Fruit fly (Drosophila melanogaster) whole organism, prepupa: ENCODE measurements around the gene CG15152.
A peak's percentile ranks its signal among the peaks of the same experiment; 100 is the strongest.

Experiments
- Blimp-1 ChIP-seq: fragments of 200-800 bp; sonication (Bioruptor generic); optimal IDR thresholded peaks from 3 replicates; lab custom pipeline; 2017; ENCODE audit warnings: missing biosample characterization, missing genetic modification characterization, mild to moderate bottlenecking, moderate library complexity, missing genetic modification reagents
- CG10631 ChIP-seq: fragments of 200-800 bp; sonication (Bioruptor generic); optimal IDR thresholded peaks from 2 replicates; lab custom pipeline; 2016; ENCODE audit warnings: missing biosample characterization, missing genetic modification characterization
- CG10669 ChIP-seq: fragments of 200-800 bp; sonication (Bioruptor generic); optimal IDR thresholded peaks from 3 replicates; lab custom pipeline; 2018; ENCODE audit warnings: missing biosample characterization, mild to moderate bottlenecking, missing genetic modification characterization, moderate library complexity
- CG11762 ChIP-seq: fragments of 200-800 bp; sonication (Bioruptor generic); optimal IDR thresholded peaks from 3 replicates; lab custom pipeline; 2016; ENCODE audit warnings: missing biosample characterization, missing genetic modification characterization; ENCODE audit not compliant: insufficient read depth
- CG11902 ChIP-seq: fragments of 200-800 bp; sonication (Bioruptor generic); optimal IDR thresholded peaks from 3 replicates; lab custom pipeline; 2016; ENCODE audit warnings: missing biosample characterization, missing genetic modification characterization
- CG15336 ChIP-seq: fragments of 200-800 bp; sonication (Bioruptor generic); IDR thresholded peaks from 2 replicates; pipeline ENCODE4 v1.3.6; 2022; ENCODE audit warnings: missing biosample characterization, missing genetic modification characterization
- CG16779 ChIP-seq: fragments of 200-800 bp; sonication (Bioruptor generic); optimal IDR thresholded peaks from 3 replicates; lab custom pipeline; 2017; ENCODE audit warnings: missing biosample characterization, mild to moderate bottlenecking, missing genetic modification characterization
- CG31627 ChIP-seq: fragments of 200-800 bp; sonication (Bioruptor generic); optimal IDR thresholded peaks from 3 replicates; lab custom pipeline; 2016; ENCODE audit warnings: missing biosample characterization, missing genetic modification characterization
- CG32006 ChIP-seq: fragments of 200-800 bp; sonication (Bioruptor generic); optimal IDR thresholded peaks from 3 replicates; lab custom pipeline; 2017; ENCODE audit warnings: missing biosample characterization, mild to moderate bottlenecking, missing genetic modification characterization
- CG34406 ChIP-seq: fragments of 200-800 bp; sonication (Bioruptor generic); optimal IDR thresholded peaks from 3 replicates; lab custom pipeline; 2016; ENCODE audit warnings: missing biosample characterization, missing genetic modification characterization
- CG6163 ChIP-seq: fragments of 200-800 bp; sonication (Bioruptor generic); IDR thresholded peaks from 3 replicates; pipeline ENCODE4 v1.3.6; 2022; ENCODE audit warnings: missing biosample characterization, missing genetic modification characterization
- CG6276 ChIP-seq: fragments of 200-800 bp; sonication (Bioruptor generic); optimal IDR thresholded peaks from 2 replicates; lab custom pipeline; 2017; ENCODE audit warnings: missing biosample characterization, mild to moderate bottlenecking, missing genetic modification characterization
- CG6792 ChIP-seq: fragments of 200-800 bp; sonication (Bioruptor generic); optimal IDR thresholded peaks from 3 replicates; lab custom pipeline; 2016; ENCODE audit warnings: missing biosample characterization, missing genetic modification characterization
- CG6808 ChIP-seq: fragments of 200-800 bp; sonication (Bioruptor generic); optimal IDR thresholded peaks from 3 replicates; lab custom pipeline; 2017; ENCODE audit warnings: missing biosample characterization, missing genetic modification characterization, mild to moderate bottlenecking, moderate library complexity, missing genetic modification reagents
- CG6854 ChIP-seq: fragments of 200-800 bp; sonication (Bioruptor generic); optimal IDR thresholded peaks from 2 replicates; lab custom pipeline; 2017; ENCODE audit warnings: missing biosample characterization, mild to moderate bottlenecking, missing genetic modification characterization
- CG8119 ChIP-seq: fragments of 200-800 bp; sonication (Bioruptor generic); IDR thresholded peaks from 3 replicates; pipeline ENCODE4 v1.3.6; 2022; ENCODE audit warnings: missing biosample characterization, missing genetic modification characterization
- CG8319 ChIP-seq: fragments of 200-800 bp; sonication (Bioruptor generic); optimal IDR thresholded peaks from 3 replicates; lab custom pipeline; 2016; ENCODE audit warnings: missing biosample characterization, missing genetic modification characterization
- CG8632 ChIP-seq: fragments of 200-800 bp; sonication (Bioruptor generic); optimal IDR thresholded peaks from 3 replicates; lab custom pipeline; 2016; ENCODE audit warnings: missing biosample characterization, missing genetic modification characterization
- CG9139 ChIP-seq: fragments of 200-800 bp; sonication (Bioruptor generic); optimal IDR thresholded peaks from 3 replicates; lab custom pipeline; 2017; ENCODE audit warnings: missing biosample characterization, mild to moderate bottlenecking, missing genetic modification characterization
- Eip75B ChIP-seq: fragments of 200-800 bp; sonication (Bioruptor generic); optimal IDR thresholded peaks from 3 replicates; lab custom pipeline; 2016; ENCODE audit warnings: missing biosample characterization, missing genetic modification characterization
- Eip93F ChIP-seq: fragments of 200-800 bp; sonication (Bioruptor generic); optimal IDR thresholded peaks from 2 replicates; lab custom pipeline; 2016; ENCODE audit warnings: missing biosample characterization, mild to moderate bottlenecking, missing genetic modification characterization
- Ets96B ChIP-seq: fragments of 200-800 bp; optimal IDR thresholded peaks from 2 replicates; lab custom pipeline; 2019; ENCODE audit warnings: missing biosample characterization, mild to moderate bottlenecking, missing genetic modification characterization, moderate library complexity
- Gug ChIP-seq: fragments of 200-800 bp; sonication (Bioruptor generic); IDR thresholded peaks from 2 replicates; pipeline ENCODE4 v1.3.6; 2022; ENCODE audit warnings: missing biosample characterization, missing genetic modification characterization
- Hr4 ChIP-seq: fragments of 200-800 bp; sonication (Bioruptor generic); optimal IDR thresholded peaks from 3 replicates; lab custom pipeline; 2016; ENCODE audit warnings: missing biosample characterization, missing genetic modification characterization
- Lpt ChIP-seq: fragments of 200-800 bp; sonication (Bioruptor generic); optimal IDR thresholded peaks from 3 replicates; lab custom pipeline; 2016; ENCODE audit warnings: missing biosample characterization, missing genetic modification characterization
- Met ChIP-seq: fragments of 200-800 bp; sonication (Bioruptor generic); optimal IDR thresholded peaks from 3 replicates; lab custom pipeline; 2016; ENCODE audit warnings: missing biosample characterization, missing genetic modification characterization
- OdsH ChIP-seq: fragments of 200-800 bp; sonication (Bioruptor generic); optimal IDR thresholded peaks from 3 replicates; lab custom pipeline; 2016; ENCODE audit warnings: missing biosample characterization, missing genetic modification characterization
- Sox102F ChIP-seq: fragments of 200-800 bp; sonication (Bioruptor generic); optimal IDR thresholded peaks from 2 replicates; lab custom pipeline; 2016; ENCODE audit warnings: missing biosample characterization, mild to moderate bottlenecking, missing genetic modification characterization
- Sox14 ChIP-seq: fragments of 200-800 bp; sonication (Bioruptor generic); optimal IDR thresholded peaks from 3 replicates; lab custom pipeline; 2016; ENCODE audit warnings: missing biosample characterization, missing genetic modification characterization
- acj6 ChIP-seq: fragments of 200-800 bp; sonication (Bioruptor generic); optimal IDR thresholded peaks from 3 replicates; lab custom pipeline; 2016; ENCODE audit warnings: missing biosample characterization, missing genetic modification characterization
- cyc ChIP-seq: fragments of 200-800 bp; sonication (Bioruptor generic); optimal IDR thresholded peaks from 3 replicates; lab custom pipeline; 2016; ENCODE audit warnings: missing biosample characterization, missing genetic modification characterization
- dac ChIP-seq: fragments of 200-800 bp; sonication (Bioruptor generic); optimal IDR thresholded peaks from 2 replicates; lab custom pipeline; 2017; ENCODE audit warnings: missing biosample characterization, mild to moderate bottlenecking, missing genetic modification characterization
- dsx ChIP-seq: fragments of 200-800 bp; optimal IDR thresholded peaks from 3 replicates; lab custom pipeline; 2019; ENCODE audit warnings: missing biosample characterization, mild to moderate bottlenecking, missing genetic modification characterization, moderate library complexity; ENCODE audit not compliant: poor library complexity, severe bottlenecking
- eg ChIP-seq: fragments of 200-800 bp; sonication (Bioruptor generic); IDR thresholded peaks from 3 replicates; pipeline ENCODE4 v1.3.6; 2022; ENCODE audit warnings: missing biosample characterization, missing genetic modification characterization
- esn ChIP-seq: fragments of 200-800 bp; sonication (Bioruptor generic); optimal IDR thresholded peaks from 2 replicates; lab custom pipeline; 2016; ENCODE audit warnings: missing biosample characterization, mild to moderate bottlenecking, missing genetic modification characterization, moderate library complexity
- fd59A ChIP-seq: fragments of 200-800 bp; sonication (Bioruptor generic); optimal IDR thresholded peaks from 2 replicates; lab custom pipeline; 2017; ENCODE audit warnings: missing biosample characterization, mild to moderate bottlenecking, missing genetic modification characterization, missing genetic modification reagents
- fd85E ChIP-seq: fragments of 200-800 bp; sonication (Bioruptor generic); optimal IDR thresholded peaks from 3 replicates; lab custom pipeline; 2016; ENCODE audit warnings: missing biosample characterization, missing genetic modification characterization
- fkh ChIP-seq: fragments of 200-800 bp; sonication (Bioruptor generic); optimal IDR thresholded peaks from 3 replicates; lab custom pipeline; 2017; ENCODE audit warnings: missing biosample characterization, mild to moderate bottlenecking, missing genetic modification characterization, moderate library complexity
- lz ChIP-seq: fragments of 200-800 bp; sonication (Bioruptor generic); optimal IDR thresholded peaks from 3 replicates; lab custom pipeline; 2016; ENCODE audit warnings: missing biosample characterization, missing genetic modification characterization
- net ChIP-seq: fragments of 200-800 bp; sonication (Bioruptor generic); optimal IDR thresholded peaks from 3 replicates; lab custom pipeline; 2016; ENCODE audit warnings: missing biosample characterization, missing genetic modification characterization
- pdm3 ChIP-seq: fragments of 200-800 bp; sonication (Bioruptor generic); optimal IDR thresholded peaks from 3 replicates; lab custom pipeline; 2016; ENCODE audit warnings: missing biosample characterization, missing genetic modification characterization
- salr ChIP-seq, 2 experiments: fragments of 200-800 bp; sonication (Bioruptor generic); optimal IDR thresholded peaks; 3 replicates each; lab custom pipeline; 2016 to 2018; ENCODE audit warnings: missing biosample characterization in 2 of 2, missing genetic modification characterization in 2 of 2, mild to moderate bottlenecking in 1 of 2
- spab ChIP-seq: fragments of 200-800 bp; sonication (Bioruptor generic); optimal IDR thresholded peaks from 2 replicates; lab custom pipeline; 2017; ENCODE audit warnings: missing biosample characterization, mild to moderate bottlenecking, missing genetic modification characterization, missing genetic modification reagents
- ss ChIP-seq, 2 experiments: fragments of 200-800 bp; sonication (Bioruptor generic); optimal IDR thresholded peaks; 2 replicates in 1 of 2; 3 replicates in 1 of 2; lab custom pipeline; 2017 to 2018; ENCODE audit warnings: mild to moderate bottlenecking in 2 of 2, missing biosample characterization in 2 of 2, missing genetic modification characterization in 2 of 2, moderate library complexity in 1 of 2
- svp ChIP-seq: fragments of 200-800 bp; sonication (Bioruptor generic); peaks from one replicate; lab custom pipeline; 2016; ENCODE audit warnings: missing biosample characterization, missing genetic modification characterization
- topi ChIP-seq: fragments of 200-800 bp; sonication (Bioruptor generic); optimal IDR thresholded peaks from 3 replicates; lab custom pipeline; 2016; ENCODE audit warnings: missing biosample characterization, missing genetic modification characterization
- vri ChIP-seq: fragments of 200-800 bp; sonication (Bioruptor generic); optimal IDR thresholded peaks from 3 replicates; lab custom pipeline; 2016; ENCODE audit warnings: missing biosample characterization, mild to moderate bottlenecking, missing genetic modification characterization

Gene CG15152

DNA sequence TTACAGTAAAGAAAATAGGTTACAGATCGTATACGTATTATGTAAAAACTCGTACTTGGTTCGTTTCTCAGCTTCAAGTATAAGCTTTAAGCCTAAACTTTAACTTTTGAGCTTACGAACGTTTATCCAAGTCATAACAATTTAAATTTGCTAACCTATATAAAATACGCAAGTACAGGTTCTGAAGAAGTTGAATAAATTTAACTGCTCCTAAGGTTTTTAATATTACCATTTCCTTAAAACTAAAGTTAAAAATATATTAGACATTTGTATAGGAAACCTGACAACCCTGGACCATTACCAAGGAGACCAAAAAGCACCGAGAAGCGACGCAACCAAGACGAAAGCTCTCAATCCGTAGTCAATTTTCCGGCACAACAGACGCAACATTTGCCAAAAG lies 5.3 kb downstream of the CG15152 start, which contains the start of gene CG5758 (continued):
- TF ChIP-seq Sox102F, result no peak
- no peak for TF ChIP-seq CG15336 (GFP tag; lab: Robert Waterston, UW)
- peak; percentile 33 for TF ChIP-seq Sox14 (GFP tag; lab: Kevin White, UChicago)
- peak; percentile 87 for TF ChIP-seq svp
- TF ChIP-seq CG8319 (GFP tag; lab: Kevin White, UChicago), result peak; percentile 1
- no peak for TF ChIP-seq Blimp-1 (GFP tag; lab: Kevin White, UChicago)
- no peak for TF ChIP-seq CG9139 (GFP tag; lab: Kevin White, UChicago)
- peak; percentile 41 for TF ChIP-seq Hr4 (GFP tag; lab: Kevin White, UChicago)
- peak; percentile 30; the same call in 1 of the 3 replicates for TF ChIP-seq eg

DNA sequence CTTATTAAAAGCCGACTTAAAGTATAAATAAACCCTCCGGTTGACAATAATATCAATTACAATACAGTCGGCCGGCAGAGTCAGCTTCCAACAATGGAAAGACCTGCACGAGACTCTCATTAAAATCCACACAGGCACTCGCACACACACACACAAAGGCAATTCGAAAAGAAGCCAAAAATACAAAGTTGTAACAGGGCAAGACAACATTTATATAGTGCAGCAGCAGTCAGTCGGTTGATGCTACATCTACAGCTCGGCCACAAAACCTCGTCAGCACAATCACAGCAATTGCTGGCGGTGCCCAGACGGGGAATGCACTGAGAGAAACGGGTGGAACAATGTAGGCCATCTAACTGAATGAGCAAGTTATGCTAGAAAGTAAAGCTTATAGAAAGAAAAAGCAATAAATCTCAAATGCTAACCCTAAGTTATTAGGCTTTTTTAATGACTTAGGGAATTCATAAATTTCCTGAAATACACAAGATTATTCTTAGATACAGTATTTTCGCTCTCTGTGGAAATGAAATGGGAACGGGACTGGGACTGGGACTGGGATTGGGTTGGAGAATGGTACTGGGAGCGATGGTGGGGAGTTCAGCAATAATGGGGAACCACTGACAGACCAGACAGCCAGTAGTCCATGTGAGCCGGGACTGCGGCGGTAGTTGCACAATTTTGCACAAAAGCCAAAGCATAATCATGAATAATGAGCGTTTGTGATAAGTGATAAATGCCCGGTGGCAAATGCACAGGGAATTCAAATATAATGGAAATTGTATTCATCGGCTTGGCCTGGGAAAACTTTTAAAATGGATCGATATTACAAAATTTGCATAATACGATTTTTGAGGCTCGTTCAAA lies 7.3 kb downstream of the CG15152 start:
- TF ChIP-seq fd85E (GFP tag; lab: Kevin White, UChicago) (peak; percentile 88), Lpt (GFP tag; lab: Kevin White, UChicago) (peak; percentile 95), OdsH (GFP tag; lab: Kevin White, UChicago) (peak; percentile 96), CG9139 (GFP tag; lab: Kevin White, UChicago) (peak; percentile 93), Sox102F (peak; percentile 95), spab (peak; percentile 96), fd59A (GFP tag; lab: Kevin White, UChicago) (peak; percentile 96), lz (GFP tag; lab: Kevin White, UChicago) (peak; percentile 95), CG32006 (peak; percentile 96), CG6792 (GFP tag; lab: Kevin White, UChicago) (peak; percentile 98), svp (peak; percentile 98), CG6854 (GFP tag; lab: Kevin White, UChicago) (peak; percentile 89), cyc (GFP tag; lab: Kevin White, UChicago) (peak; percentile 97), CG16779 (tag; lab: Kevin White, UChicago) (peak; percentile 95), CG31627 (peak; percentile 95), salr (GFP tag; optimal IDR thresholded peaks at IDR 0.05; lab: Kevin White, UChicago) (peak; percentile 94 to 95), CG6276 (GFP tag; lab: Kevin White, UChicago) (peak; percentile 96), CG10631 (GFP tag; lab: Kevin White, UChicago) (peak; percentile 98), pdm3 (GFP tag; lab: Kevin White, UChicago) (peak; percentile 97), Eip75B (GFP tag; lab: Kevin White, UChicago) (peak; percentile 98), vri (GFP tag; lab: Kevin White, UChicago) (peak; percentile 90), CG8119 (GFP tag; lab: Robert Waterston, UW) (peak; percentile 97), fkh (GFP tag; lab: Kevin White, UChicago) (no peak), Gug (GFP tag; lab: Robert Waterston, UW) (peak; percentile 97), dac (GFP tag; lab: Kevin White, UChicago) (peak; percentile 92), CG8632 (peak; percentile 93), Ets96B (tag; lab: Kevin White, UChicago) (peak; percentile 98), acj6 (GFP tag; lab: Kevin White, UChicago) (peak; percentile 96), CG6808 (GFP tag; lab: Kevin White, UChicago) (peak; percentile 96), net (GFP tag; lab: Kevin White, UChicago) (peak; percentile 96), Met (GFP tag; lab: Kevin White, UChicago) (peak; percentile 94), topi (GFP tag; lab: Kevin White, UChicago) (peak; percentile 96), Blimp-1 (GFP tag; lab: Kevin White, UChicago) (peak; percentile 74), CG8319 (GFP tag; lab: Kevin White, UChicago) (peak; percentile 94), CG10669 (GFP tag; lab: Kevin White, UChicago) (peak; percentile 98), dsx (GFP tag; lab: Kevin White, UChicago) (peak; percentile 99), CG6163 (peak; percentile 97), esn (peak; percentile 96), CG11902 (GFP tag; lab: Kevin White, UChicago) (peak; percentile 93), Eip93F (GFP tag; lab: Kevin White, UChicago) (peak; percentile 81), CG34406 (GFP tag; lab: Kevin White, UChicago) (peak; percentile 94), ss (GFP tag; optimal IDR thresholded peaks at IDR 0.05; lab: Kevin White, UChicago) (peak; percentile 97), CG11762 (GFP tag; lab: Kevin White, UChicago) (peak; percentile 95)
